Fruit fly (Drosophila melanogaster) whole organism, embryonic: ENCODE results near the gene CG44836.
A peak's percentile ranks its signal among the peaks of the same experiment; 100 is the strongest.

Source experiments
- Ada2b ChIP-seq: fragments of 200-800 bp; sonication (Bioruptor generic); IDR thresholded peaks from 2 replicates; pipeline ENCODE4 v1.3.6; 2022; ENCODE audit warnings: missing biosample characterization, missing genetic modification characterization
- Bgb ChIP-seq: fragments of 200-800 bp; sonication (Bioruptor generic); IDR thresholded peaks from 2 replicates; pipeline ENCODE4 v1.3.6; 2022; ENCODE audit warnings: missing biosample characterization, missing genetic modification characterization; ENCODE audit not compliant: partially characterized antibody
- CG10543 ChIP-seq: fragments of 200-800 bp; sonication (Bioruptor generic); optimal IDR thresholded peaks from 3 replicates; lab custom pipeline; 2017; ENCODE audit warnings: missing biosample characterization, mild to moderate bottlenecking, missing genetic modification characterization, moderate library complexity
- CG11085 ChIP-seq: fragments of 200-800 bp; sonication (Bioruptor generic); IDR thresholded peaks from 2 replicates; pipeline ENCODE4 v1.3.6; 2022; ENCODE audit warnings: missing biosample characterization, missing genetic modification characterization
- CG13296 ChIP-seq: fragments of 200-800 bp; sonication (Bioruptor generic); optimal IDR thresholded peaks from 3 replicates; lab custom pipeline; 2018; ENCODE audit warnings: missing biosample characterization, mild to moderate bottlenecking, missing genetic modification characterization
- CG14710 ChIP-seq: fragments of 200-800 bp; sonication (Bioruptor generic); optimal IDR thresholded peaks from 3 replicates; lab custom pipeline; 2019; ENCODE audit warnings: missing biosample characterization, mild to moderate bottlenecking, missing genetic modification characterization, moderate library complexity
- CG17612 ChIP-seq: fragments of 200-800 bp; sonication (Bioruptor generic); IDR thresholded peaks from 2 replicates; pipeline ENCODE4 v1.3.6; 2022; ENCODE audit warnings: missing biosample characterization, missing genetic modification characterization
- CG17802 ChIP-seq: fragments of 200-800 bp; sonication (Bioruptor generic); optimal IDR thresholded peaks from 2 replicates; lab custom pipeline; 2018; ENCODE audit warnings: missing biosample characterization, mild to moderate bottlenecking, missing genetic modification characterization, moderate library complexity
- CG2202 ChIP-seq: fragments of 200-800 bp; sonication (Bioruptor generic); optimal IDR thresholded peaks from 2 replicates; lab custom pipeline; 2018; ENCODE audit warnings: missing biosample characterization, mild to moderate bottlenecking, missing genetic modification characterization
- CG32532 ChIP-seq: fragments of 200-800 bp; sonication (Bioruptor generic); IDR thresholded peaks from 2 replicates; pipeline ENCODE4 v1.3.6; 2022; ENCODE audit warnings: missing biosample characterization, missing genetic modification characterization
- CG3407 ChIP-seq: fragments of 200-800 bp; sonication (Bioruptor generic); optimal IDR thresholded peaks from 2 replicates; lab custom pipeline; 2018; ENCODE audit warnings: missing biosample characterization, mild to moderate bottlenecking, missing genetic modification characterization
- CG4424 ChIP-seq: fragments of 200-800 bp; sonication (Bioruptor generic); optimal IDR thresholded peaks from 3 replicates; lab custom pipeline; 2016; ENCODE audit warnings: missing biosample characterization, missing genetic modification characterization
- CG4730 ChIP-seq: fragments of 200-800 bp; sonication (Bioruptor generic); IDR thresholded peaks from 2 replicates; pipeline ENCODE4 v1.3.6; 2022; ENCODE audit warnings: missing biosample characterization, missing genetic modification characterization
- CG5245 ChIP-seq: fragments of 200-800 bp; sonication (Bioruptor generic); optimal IDR thresholded peaks from 3 replicates; lab custom pipeline; 2016; ENCODE audit warnings: missing biosample characterization, missing genetic modification characterization
- CG8944 ChIP-seq: fragments of 200-800 bp; sonication (Bioruptor generic); optimal IDR thresholded peaks from 3 replicates; lab custom pipeline; 2016; ENCODE audit warnings: missing biosample characterization, missing genetic modification characterization
- Dbx ChIP-seq: fragments of 200-800 bp; sonication (Bioruptor generic); IDR thresholded peaks from 3 replicates; pipeline ENCODE4 v1.3.6; 2022; ENCODE audit warnings: missing biosample characterization, missing genetic modification characterization
- Dek ChIP-seq: fragments of 200-800 bp; sonication (Bioruptor generic); optimal IDR thresholded peaks from 3 replicates; lab custom pipeline; 2019; ENCODE audit warnings: missing biosample characterization, mild to moderate bottlenecking, missing genetic modification characterization, moderate library complexity
- Dfd ChIP-seq, 2 experiments: fragments of >200 bp; optimal IDR thresholded peaks; 2 replicates each; lab custom pipeline; 2017; ENCODE audit warnings: missing biosample characterization in 2 of 2, missing genetic modification characterization in 2 of 2
- Gug ChIP-seq: fragments of 200-800 bp; sonication (Bioruptor generic); IDR thresholded peaks from 4 replicates; pipeline ENCODE4 v1.3.6; 2022; ENCODE audit warnings: missing biosample characterization, missing genetic modification characterization
- Hey ChIP-seq: fragments of 200-800 bp; sonication (Bioruptor generic); optimal IDR thresholded peaks from 3 replicates; lab custom pipeline; 2018; ENCODE audit warnings: missing biosample characterization, mild to moderate bottlenecking, missing genetic modification characterization
- Hr3 ChIP-seq: fragments of 200-800 bp; sonication (Bioruptor generic); optimal IDR thresholded peaks from 3 replicates; lab custom pipeline; 2016; ENCODE audit warnings: missing biosample characterization, missing genetic modification characterization
- NK7.1 ChIP-seq: fragments of 200-800 bp; sonication (Bioruptor generic); optimal IDR thresholded peaks from 3 replicates; lab custom pipeline; 2016; ENCODE audit warnings: missing biosample characterization, missing genetic modification characterization
- Nf-YA ChIP-seq: fragments of 200-800 bp; sonication (Bioruptor generic); IDR thresholded peaks from 2 replicates; pipeline ENCODE4 v1.3.6; 2022; ENCODE audit warnings: missing biosample characterization, missing genetic modification characterization
- NfI ChIP-seq: fragments of 200-800 bp; sonication (Bioruptor generic); optimal IDR thresholded peaks from 3 replicates; lab custom pipeline; 2018; ENCODE audit warnings: missing biosample characterization, mild to moderate bottlenecking, missing genetic modification characterization, moderate library complexity
- PHDP ChIP-seq: fragments of 200-800 bp; sonication (Bioruptor generic); optimal IDR thresholded peaks from 3 replicates; lab custom pipeline; 2018; ENCODE audit warnings: missing biosample characterization, mild to moderate bottlenecking, missing genetic modification characterization, moderate library complexity
- Scr ChIP-seq: fragments of 200-800 bp; sonication (Bioruptor generic); IDR thresholded peaks from 2 replicates; pipeline ENCODE4 v1.3.6; 2022; ENCODE audit warnings: missing biosample characterization, missing genetic modification characterization; ENCODE audit not compliant: partially characterized antibody
- Vsx1 ChIP-seq: fragments of 200-800 bp; sonication (Bioruptor generic); optimal IDR thresholded peaks from 2 replicates; lab custom pipeline; 2017; ENCODE audit warnings: missing biosample characterization, mild to moderate bottlenecking, missing genetic modification characterization, missing genetic modification reagents
- Xbp1 ChIP-seq: fragments of 200-800 bp; sonication (Bioruptor generic); optimal IDR thresholded peaks from 3 replicates; lab custom pipeline; 2016; ENCODE audit warnings: missing biosample characterization, mild to moderate bottlenecking, missing genetic modification characterization
- az2 ChIP-seq: fragments of 200-800 bp; sonication (Bioruptor generic); optimal IDR thresholded peaks from 3 replicates; lab custom pipeline; 2016; ENCODE audit warnings: missing biosample characterization, missing genetic modification characterization
- bsh ChIP-seq, 2 experiments: fragments of 200-800 bp; sonication (Bioruptor generic); optimal IDR thresholded peaks; 2 replicates each; lab custom pipeline; 2017 to 2018; ENCODE audit warnings: mild to moderate bottlenecking in 2 of 2, missing biosample characterization in 2 of 2, missing genetic modification characterization in 2 of 2, moderate library complexity in 1 of 2
- btn ChIP-seq: fragments of 200-800 bp; sonication (Bioruptor generic); optimal IDR thresholded peaks from 2 replicates; lab custom pipeline; 2016; ENCODE audit warnings: missing biosample characterization, missing genetic modification characterization
- cad ChIP-seq: fragments of >200 bp; optimal IDR thresholded peaks from 2 replicates; lab custom pipeline; 2017; ENCODE audit warnings: missing biosample characterization, missing genetic modification characterization
- caup ChIP-seq: fragments of 200-800 bp; sonication (Bioruptor generic); optimal IDR thresholded peaks from 3 replicates; lab custom pipeline; 2017; ENCODE audit warnings: missing biosample characterization, mild to moderate bottlenecking, missing genetic modification characterization, moderate library complexity; ENCODE audit not compliant: severe bottlenecking
- corto ChIP-seq: fragments of 200-800 bp; sonication (Bioruptor generic); optimal IDR thresholded peaks from 2 replicates; lab custom pipeline; 2016; ENCODE audit warnings: missing biosample characterization, mild to moderate bottlenecking, missing genetic modification characterization, moderate library complexity
- eyg ChIP-seq: fragments of 200-800 bp; sonication (Bioruptor generic); optimal IDR thresholded peaks from 3 replicates; lab custom pipeline; 2016; ENCODE audit warnings: missing biosample characterization, missing genetic modification characterization
- fd102C ChIP-seq: fragments of 200-800 bp; sonication (Bioruptor generic); optimal IDR thresholded peaks from 2 replicates; lab custom pipeline; 2018; ENCODE audit warnings: missing biosample characterization, mild to moderate bottlenecking, missing genetic modification characterization, moderate library complexity
- gcm2 ChIP-seq: fragments of 200-800 bp; sonication (Bioruptor generic); optimal IDR thresholded peaks from 2 replicates; lab custom pipeline; 2016; ENCODE audit warnings: missing biosample characterization, missing genetic modification characterization
- grn ChIP-seq: fragments of 200-800 bp; sonication (Bioruptor generic); optimal IDR thresholded peaks from 3 replicates; lab custom pipeline; 2017; ENCODE audit warnings: missing biosample characterization, missing genetic modification characterization
- h ChIP-seq: fragments of >200 bp; optimal IDR thresholded peaks from 2 replicates; lab custom pipeline; 2017
- nom ChIP-seq: fragments of 200-800 bp; sonication (Bioruptor generic); optimal IDR thresholded peaks from 2 replicates; lab custom pipeline; 2017; ENCODE audit warnings: missing biosample characterization, missing genetic modification characterization, mild to moderate bottlenecking, moderate library complexity, missing genetic modification reagents
- odd ChIP-seq: fragments of 200-800 bp; sonication (Bioruptor generic); optimal IDR thresholded peaks from 2 replicates; lab custom pipeline; 2017; ENCODE audit warnings: missing biosample characterization, mild to moderate bottlenecking, missing genetic modification characterization
- pnt ChIP-seq: fragments of 200-800 bp; sonication (Bioruptor generic); optimal IDR thresholded peaks from 3 replicates; lab custom pipeline; 2016; ENCODE audit warnings: missing biosample characterization, missing genetic modification characterization
- pros ChIP-seq: fragments of 200-800 bp; sonication (Bioruptor generic); optimal IDR thresholded peaks from 3 replicates; lab custom pipeline; 2019; ENCODE audit warnings: missing biosample characterization, mild to moderate bottlenecking, missing genetic modification characterization, moderate library complexity
- repo ChIP-seq: fragments of 200-800 bp; sonication (Bioruptor generic); optimal IDR thresholded peaks from 2 replicates; lab custom pipeline; 2016; ENCODE audit warnings: missing biosample characterization, missing genetic modification characterization
- sna ChIP-seq: fragments of 200-800 bp; sonication (Bioruptor generic); IDR thresholded peaks from 2 replicates; pipeline ENCODE4 v1.3.6; 2022; ENCODE audit warnings: missing biosample characterization, missing genetic modification characterization; ENCODE audit not compliant: partially characterized antibody
- vnd ChIP-seq: fragments of 200-800 bp; sonication (Bioruptor generic); IDR thresholded peaks from 3 replicates; pipeline ENCODE4 v1.3.6; 2022; ENCODE audit warnings: missing biosample characterization, missing genetic modification characterization; ENCODE audit not compliant: partially characterized antibody

The CG44836 gene

dm6 chr3L:16359219-16359748 lies 40.8 kb downstream of the CG44836 start, which contains the start of gene ringer (continued):
- TF ChIP-seq Scr (GFP tag; lab: Robert Waterston, UW) (no peak), Dfd (GFP tag; optimal IDR thresholded peaks at IDR 0.05; lab: Kevin White, UChicago) (no peak), bsh (GFP tag; optimal IDR thresholded peaks at IDR 0.05; lab: Kevin White, UChicago) (no peak), eyg (GFP tag; lab: Kevin White, UChicago) (no peak), CG5245 (no peak), h (lab: Kevin White, UChicago) (no peak), CG17802 (no peak), caup (peak; percentile 1), grn (no peak), pros (GFP tag; lab: Kevin White, UChicago) (no peak), Hr3 (GFP tag; lab: Kevin White, UChicago) (no peak), CG3407 (no peak), CG4730 (GFP tag; lab: Robert Waterston, UW) (no peak), CG14710 (tag; lab: Kevin White, UChicago) (no peak), corto (GFP tag; lab: Kevin White, UChicago) (no peak), vnd (no peak), Bgb (GFP tag; lab: Robert Waterston, UW) (peak; percentile 21; the same call in 1 of the 2 replicates), CG8944 (no peak), Ada2b (GFP tag; lab: Robert Waterston, UW) (no peak), az2 (GFP tag; lab: Kevin White, UChicago) (no peak), Xbp1 (no peak), CG32532 (GFP tag; lab: Robert Waterston, UW) (peak; percentile 34; the same call in 1 of the 2 replicates), PHDP (tag; lab: Kevin White, UChicago) (no peak), btn (GFP tag; lab: Kevin White, UChicago) (no peak), NfI (GFP tag; lab: Kevin White, UChicago) (no peak), cad (GFP tag; lab: Kevin White, UChicago) (no peak), CG11085 (no peak), CG17612 (no peak), Dbx (GFP tag; lab: Robert Waterston, UW) (0 out of 3 replicates have a peak, but pooled peaks have one; percentile 31), odd (GFP tag; lab: Kevin White, UChicago) (no peak), Vsx1 (GFP tag; lab: Kevin White, UChicago) (no peak), gcm2 (GFP tag; lab: Kevin White, UChicago) (no peak), CG2202 (no peak), sna (GFP tag; lab: Robert Waterston, UW) (no peak), Gug (GFP tag; lab: Robert Waterston, UW) (no peak), nom (GFP tag; lab: Kevin White, UChicago) (no peak), Dek (tag; lab: Kevin White, UChicago) (peak; percentile 23), repo (no peak), CG4424 (GFP tag; lab: Kevin White, UChicago) (no peak), CG13296 (GFP tag; lab: Kevin White, UChicago) (no peak), Hey (tag; lab: Kevin White, UChicago) (no peak), NK7.1 (no peak), pnt (GFP tag; lab: Kevin White, UChicago) (no peak), Nf-YA (GFP tag; lab: Robert Waterston, UW) (no peak), CG10543 (GFP tag; lab: Kevin White, UChicago) (peak; percentile 9), fd102C (GFP tag; lab: Kevin White, UChicago) (no peak)
